Worm (Caenorhabditis elegans) whole organism, L4/young adult: ENCODE data around the gene F44E7.4.

ENCODE experiments used
- W03F9.2 ChIP-seq: fragments of 150-350 bp; optimal IDR thresholded peaks from 2 replicates; lab custom pipeline; 2014; ENCODE audit warnings: missing biosample characterization, missing genetic modification characterization
- him-1 ChIP-seq: sonication (generic microtip); optimal IDR thresholded peaks from 2 replicates; lab custom pipeline; 2016; ENCODE audit warnings: missing genotype, missing genetic modification reagents, missing genetic modification characterization, missing compliant biosample characterization

DNA sequence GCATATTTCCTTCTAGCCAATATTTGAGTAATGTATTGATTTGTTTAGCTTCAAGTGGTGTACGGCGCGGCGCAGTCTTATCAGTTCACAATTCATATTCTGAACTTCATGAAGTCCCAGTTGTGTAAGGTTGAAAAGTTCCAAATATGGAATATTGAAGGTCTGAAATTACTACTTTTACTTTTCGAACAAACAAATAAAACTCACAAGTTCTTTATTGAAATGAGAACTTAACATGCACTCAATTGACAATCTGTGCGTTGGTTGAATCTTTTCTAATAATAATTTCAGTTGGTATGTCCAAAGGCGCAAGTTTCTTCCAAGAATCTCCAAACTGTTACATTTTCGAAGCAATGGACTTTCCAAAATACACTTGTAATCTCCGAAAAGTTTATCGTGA lies 18.0 kb downstream of the F44E7.4 start, which contains the start of gene C53A3.4:
- TF ChIP-seq him-1 (tag; lab: Kevin White, UChicago): no peak
- no peak for TF ChIP-seq W03F9.2 (tag; lab: Kevin White, UChicago)
